Worm (Caenorhabditis elegans) whole organism, dauer: ENCODE measurements around the gene F46H5.11.

Experiments used
- unc-62 ChIP-seq: sonication (generic microtip); optimal IDR thresholded peaks from 2 replicates; lab custom pipeline; 2017; ENCODE audit warnings: missing biosample characterization, missing genetic modification reagents, missing genetic modification characterization

F46H5.11 gene

ce11 chrX:7242878-7243277 is 29.0 kb downstream of the F46H5.11 start, which contains the start of gene F46H5.7:
F46H5.7 (minus strand) TSS chrX:7242983.
- TF ChIP-seq unc-62 (GFP tag; lab: Kevin White, UChicago): no peak

ce11 chrX:7242119-7242518 is 29.7 kb downstream of the F46H5.11 start:
- TF ChIP-seq unc-62 (GFP tag; lab: Kevin White, UChicago): no peak

ce11 chrX:7238562-7238961 is 33.3 kb downstream of the F46H5.11 start, which contains the start of gene F46H5.3:
F46H5.3 (minus strand) TSS chrX:7238662.
- no peak for TF ChIP-seq unc-62 (GFP tag; lab: Kevin White, UChicago)

- no peak for TF ChIP-seq unc-62 (GFP tag; lab: Kevin White, UChicago)
Observed at ce11 chrX:7236717-7237116, 35.2 kb downstream of the F46H5.11 start.

ce11 chrX:7234723-7235203 is 37.1 kb downstream of the F46H5.11 start:
- TF ChIP-seq unc-62 (GFP tag; lab: Kevin White, UChicago): no peak

- TF ChIP-seq unc-62 (GFP tag; lab: Kevin White, UChicago): no peak
Observed at ce11 chrX:7234074-7234453, 37.8 kb downstream of the F46H5.11 start.

ce11 chrX:7233127-7234073 is 38.5 kb downstream of the F46H5.11 start:
- TF ChIP-seq unc-62 (GFP tag; lab: Kevin White, UChicago): no peak

ce11 chrX:7232158-7232822 is 39.6 kb downstream of the F46H5.11 start:
- no peak for TF ChIP-seq unc-62 (GFP tag; lab: Kevin White, UChicago)

ce11 chrX:7230877-7231276 is 41.0 kb downstream of the F46H5.11 start:
- no peak for TF ChIP-seq unc-62 (GFP tag; lab: Kevin White, UChicago)

- TF ChIP-seq unc-62 (GFP tag; lab: Kevin White, UChicago): no peak
Observed at ce11 chrX:7230321-7230720, 41.5 kb downstream of the F46H5.11 start.

ce11 chrX:7229357-7229756 is 42.5 kb downstream of the F46H5.11 start:
- TF ChIP-seq unc-62 (GFP tag; lab: Kevin White, UChicago): no peak

- no peak for TF ChIP-seq unc-62 (GFP tag; lab: Kevin White, UChicago)
Observed at ce11 chrX:7225028-7225427, 46.8 kb downstream of the F46H5.11 start.

ce11 chrX:7224510-7224909 is 47.4 kb downstream of the F46H5.11 start:
- TF ChIP-seq unc-62 (GFP tag; lab: Kevin White, UChicago): no peak

- TF ChIP-seq unc-62 (GFP tag; lab: Kevin White, UChicago): no peak
Observed at ce11 chrX:7222383-7222782, 49.5 kb downstream of the F46H5.11 start.

ce11 chrX:7220209-7220608 is 51.7 kb downstream of the F46H5.11 start:
- TF ChIP-seq unc-62 (GFP tag; lab: Kevin White, UChicago): no peak
